Worm (Caenorhabditis elegans) whole organism, L4 larva: ENCODE data around the gene Y116A8C.20.

Experiments used
- Y48G9A.11 ChIP-seq: fragments of 200-800 bp; sonication (Bioruptor generic); IDR thresholded peaks from 2 replicates; pipeline ENCODE4 v1.3.6; 2022; ENCODE audit warnings: missing genetic modification reagents, missing genetic modification characterization, missing compliant biosample characterization
- Y75B8A.6 ChIP-seq: fragments of 200-800 bp; sonication (Bioruptor generic); IDR thresholded peaks from 2 replicates; pipeline ENCODE4 v1.3.6; 2022; ENCODE audit warnings: missing genetic modification reagents, missing genetic modification characterization, missing compliant biosample characterization
- ZK337.2 ChIP-seq: fragments of 200-800 bp; sonication (Bioruptor generic); IDR thresholded peaks from 2 replicates; pipeline ENCODE4 v1.3.6; 2022; ENCODE audit warnings: missing genetic modification reagents, missing genetic modification characterization, missing compliant biosample characterization
- ZK546.5 ChIP-seq, 2 experiments: sonication (generic microtip); optimal IDR thresholded peaks; 2 replicates each; lab custom pipeline; 2017; ENCODE audit warnings: missing biosample characterization in 2 of 2, missing genetic modification characterization in 2 of 2
- ama-1 ChIP-seq: fragments of 150-350 bp; optimal IDR thresholded peaks from 2 replicates; lab custom pipeline; 2014; ENCODE audit warnings: inconsistent platforms, mixed read lengths
- ceh-28 ChIP-seq: fragments of 150-350 bp; optimal IDR thresholded peaks from 2 replicates; lab custom pipeline; 2014; ENCODE audit warnings: missing biosample characterization, missing genetic modification reagents, missing genetic modification characterization
- ceh-32 ChIP-seq: sonication (generic microtip); optimal IDR thresholded peaks from 2 replicates; lab custom pipeline; 2016; ENCODE audit warnings: mild to moderate bottlenecking, missing genetic modification characterization, missing compliant biosample characterization; ENCODE audit not compliant: poor library complexity
- daf-12 ChIP-seq: fragments of 150-350 bp; optimal IDR thresholded peaks from 2 replicates; lab custom pipeline; 2014; ENCODE audit warnings: missing biosample characterization, missing genetic modification reagents, missing genetic modification characterization
- dmd-8 ChIP-seq: fragments of 200-800 bp; sonication (Bioruptor generic); IDR thresholded peaks from 2 replicates; pipeline ENCODE4 v1.3.6; 2022; ENCODE audit warnings: missing genetic modification characterization, missing compliant biosample characterization
- fkh-10 ChIP-seq: fragments of 150-350 bp; optimal IDR thresholded peaks from 2 replicates; lab custom pipeline; 2014; ENCODE audit warnings: missing biosample characterization, missing genetic modification reagents, missing genetic modification characterization
- hlh-11 ChIP-seq: fragments of 200-800 bp; sonication (Bioruptor generic); optimal IDR thresholded peaks from 2 replicates; lab custom pipeline; 2018; ENCODE audit warnings: mild to moderate bottlenecking, missing genetic modification characterization, missing compliant biosample characterization
- hmg-1.1 ChIP-seq: fragments of 200-800 bp; sonication (Bioruptor generic); IDR thresholded peaks from 2 replicates; pipeline ENCODE4 v1.3.6; 2022; ENCODE audit warnings: missing genetic modification reagents, missing genetic modification characterization, missing compliant biosample characterization
- jun-1 ChIP-seq: fragments of 150-350 bp; optimal IDR thresholded peaks from 2 replicates; lab custom pipeline; 2014; ENCODE audit warnings: missing biosample characterization, missing genetic modification reagents, missing genetic modification characterization
- lim-7 ChIP-seq: fragments of 200-800 bp; sonication (Bioruptor generic); IDR thresholded peaks from 2 replicates; pipeline ENCODE4 v1.3.6; 2022; ENCODE audit warnings: missing genetic modification characterization, missing compliant biosample characterization
- lin-1 ChIP-seq: fragments of 200-800 bp; sonication (Bioruptor generic); IDR thresholded peaks from 2 replicates; pipeline ENCODE4 v1.3.6; 2022; ENCODE audit warnings: missing genetic modification reagents, missing genetic modification characterization, missing compliant biosample characterization
- lin-38 ChIP-seq: fragments of 200-800 bp; sonication (Bioruptor generic); IDR thresholded peaks from 2 replicates; pipeline ENCODE4 v1.3.6; 2022; ENCODE audit warnings: missing genetic modification reagents, missing genetic modification characterization, missing compliant biosample characterization
- lin-39 ChIP-seq: fragments of 150-350 bp; optimal IDR thresholded peaks from 2 replicates; lab custom pipeline; 2014; ENCODE audit warnings: missing biosample characterization, missing genetic modification reagents, missing genetic modification characterization
- madf-9 ChIP-seq: fragments of 200-800 bp; sonication (Bioruptor generic); conservative IDR thresholded peaks from 2 replicates; pipeline ENCODE4 v1.3.6; 2022; ENCODE audit warnings: missing genetic modification reagents, missing genetic modification characterization, missing compliant biosample characterization
- mep-1 ChIP-seq: fragments of 150-350 bp; sonication (generic microtip); optimal IDR thresholded peaks from 3 replicates; lab custom pipeline; 2014; ENCODE audit warnings: missing biosample characterization, missing genetic modification characterization
- mes-2 ChIP-seq: sonication (generic microtip); optimal IDR thresholded peaks from 2 replicates; lab custom pipeline; 2016; ENCODE audit warnings: missing genotype, mild to moderate bottlenecking, missing genetic modification characterization, missing compliant biosample characterization; ENCODE audit not compliant: poor library complexity, severe bottlenecking
- mxl-2 ChIP-seq: fragments of 200-800 bp; sonication (Bioruptor generic); conservative IDR thresholded peaks from 2 replicates; pipeline ENCODE4 v1.3.6; 2022; ENCODE audit warnings: missing genetic modification reagents, missing genetic modification characterization, missing compliant biosample characterization
- nhr-10 ChIP-seq: fragments of 150-350 bp; optimal IDR thresholded peaks from 2 replicates; lab custom pipeline; 2014; ENCODE audit warnings: missing biosample characterization, missing genetic modification characterization
- nhr-111 ChIP-seq: fragments of 200-800 bp; sonication (Bioruptor generic); optimal IDR thresholded peaks from 2 replicates; lab custom pipeline; 2018; ENCODE audit warnings: mild to moderate bottlenecking, missing genetic modification characterization, missing compliant biosample characterization
- nhr-6 ChIP-seq: fragments of 150-350 bp; optimal IDR thresholded peaks from 2 replicates; lab custom pipeline; 2014; ENCODE audit warnings: missing biosample characterization, missing genetic modification characterization
- nhr-76 ChIP-seq: fragments of 150-350 bp; optimal IDR thresholded peaks from 2 replicates; lab custom pipeline; 2014; ENCODE audit warnings: missing biosample characterization, missing genetic modification characterization
- set-16 ChIP-seq: fragments of 200-800 bp; sonication (Bioruptor generic); IDR thresholded peaks from 2 replicates; pipeline ENCODE4 v1.3.6; 2022; ENCODE audit warnings: missing genetic modification reagents, missing genetic modification characterization, missing compliant biosample characterization
- snpc-1.2 ChIP-seq: fragments of 200-800 bp; sonication (Bioruptor generic); IDR thresholded peaks from 2 replicates; pipeline ENCODE4 v1.3.6; 2022; ENCODE audit warnings: missing genetic modification reagents, missing genetic modification characterization, missing compliant biosample characterization
- spr-3 ChIP-seq: fragments of 200-800 bp; sonication (Bioruptor generic); optimal IDR thresholded peaks from 2 replicates; lab custom pipeline; 2018; ENCODE audit warnings: mild to moderate bottlenecking, missing genetic modification characterization, missing compliant biosample characterization
- vab-7 ChIP-seq: fragments of 200-800 bp; sonication (Bioruptor generic); IDR thresholded peaks from 2 replicates; pipeline ENCODE4 v1.3.6; 2022; ENCODE audit warnings: missing genetic modification reagents, missing genetic modification characterization, missing compliant biosample characterization
- zfp-2 ChIP-seq: sonication (generic microtip); optimal IDR thresholded peaks from 2 replicates; lab custom pipeline; 2016; ENCODE audit warnings: mild to moderate bottlenecking, missing genetic modification characterization, missing compliant biosample characterization
- zfp-3 ChIP-seq: fragments of 200-800 bp; sonication (Bioruptor generic); conservative IDR thresholded peaks from 2 replicates; pipeline ENCODE4 v1.3.6; 2022; ENCODE audit warnings: missing genetic modification reagents, missing genetic modification characterization, missing compliant biosample characterization

Gene Y116A8C.20

DNA sequence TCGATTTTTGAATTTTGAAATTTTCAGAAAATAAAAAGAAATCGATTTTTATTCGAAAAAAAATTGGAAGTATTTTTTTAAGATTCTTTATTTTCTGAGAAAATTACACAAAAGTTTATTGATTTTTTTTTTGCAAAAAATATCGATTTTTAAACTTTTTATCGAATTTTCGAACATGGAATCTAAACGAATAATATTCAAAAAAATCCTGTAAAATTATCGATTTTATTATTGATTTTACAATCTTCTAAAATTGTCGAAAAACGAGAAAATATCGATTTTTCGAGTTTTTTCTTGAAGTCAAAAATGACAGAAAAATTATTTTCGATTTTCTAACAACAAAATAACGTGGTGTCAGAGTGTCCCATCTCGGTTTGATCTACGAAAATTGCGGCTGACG lies 35.0 kb upstream of the Y116A8C.20 start:
- peak; percentile 79 for TF ChIP-seq ceh-28
- no peak for TF ChIP-seq nhr-111 (GFP tag; lab: Kevin White, UChicago)
- TF ChIP-seq mes-2 (tag; lab: Kevin White, UChicago) = no peak
- no peak for TF ChIP-seq Y75B8A.6 (GFP tag; lab: Robert Waterston, UW)
- no peak for TF ChIP-seq lim-7 (GFP tag; lab: Robert Waterston, UW)
- TF ChIP-seq, all 104 proteins: peak for 1

ce11 chrIV:17010274-17010673 lies 30.4 kb upstream of the Y116A8C.20 start:
- TF ChIP-seq set-16 (GFP tag; lab: Robert Waterston, UW) = peak; percentile 71
- TF ChIP-seq madf-9 (GFP tag; lab: Robert Waterston, UW) = no peak

DNA sequence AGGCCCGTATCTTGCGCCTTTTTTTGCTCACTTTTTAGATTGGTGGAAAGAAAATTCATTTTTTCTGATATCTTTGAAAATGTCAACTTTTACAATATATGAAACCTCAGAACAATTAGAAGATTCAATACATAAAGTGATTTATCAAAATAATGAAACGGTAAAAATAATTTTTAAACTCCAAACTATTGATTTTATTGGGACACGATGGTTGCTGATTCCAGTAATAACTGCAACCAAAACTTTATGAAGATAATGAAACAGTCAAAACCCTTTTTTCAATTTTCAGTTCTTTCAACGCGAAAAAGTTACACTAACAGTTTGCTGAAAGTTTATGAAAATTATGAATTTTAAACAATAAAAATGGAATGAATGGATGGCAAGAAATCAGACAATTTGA lies 19.7 kb upstream of the Y116A8C.20 start:
- TF ChIP-seq ceh-28 = no peak
- peak; percentile 75 for TF ChIP-seq snpc-1.2 (GFP tag; lab: Robert Waterston, UW)

DNA sequence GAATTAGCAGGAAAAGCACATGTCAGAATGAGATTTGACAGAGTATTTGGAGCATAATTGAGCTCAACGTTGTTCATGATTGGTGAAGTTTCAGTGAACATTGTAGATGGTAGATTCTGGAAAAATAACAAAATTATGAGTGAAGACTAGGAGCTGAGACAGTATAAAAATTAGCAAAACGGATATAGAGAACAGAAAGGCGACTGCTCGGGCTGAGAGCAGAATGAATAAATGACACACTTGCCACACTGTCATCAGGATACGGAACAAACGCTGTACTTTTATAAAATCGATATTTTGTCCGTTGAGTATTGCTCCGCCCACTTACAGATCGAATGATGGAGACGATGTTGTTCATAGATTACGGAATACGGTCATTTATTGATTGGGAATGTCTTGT lies 15.7 kb upstream of the Y116A8C.20 start, which contains the start of gene dct-13:
TSS of gene dct-13 (minus strand) at position 101 of the 400 bp plus-strand sequence.
- no peak for TF ChIP-seq hmg-1.1 (GFP tag; lab: Robert Waterston, UW)
- TF ChIP-seq zfp-3 = no peak
- no peak for TF ChIP-seq lin-38
- TF ChIP-seq spr-3 (GFP tag; lab: Kevin White, UChicago) = no peak
- TF ChIP-seq Y48G9A.11 (GFP tag; lab: Robert Waterston, UW) = no peak

ce11 chrIV:17026568-17026967 lies 14.2 kb upstream of the Y116A8C.20 start:
- peak; percentile 72 for TF ChIP-seq snpc-1.2 (GFP tag; lab: Robert Waterston, UW)
- TF ChIP-seq lin-1 = no peak
- TF ChIP-seq nhr-6 (tag; lab: Kevin White, UChicago) = no peak
- TF ChIP-seq zfp-2 (tag; lab: Kevin White, UChicago) = no peak

DNA sequence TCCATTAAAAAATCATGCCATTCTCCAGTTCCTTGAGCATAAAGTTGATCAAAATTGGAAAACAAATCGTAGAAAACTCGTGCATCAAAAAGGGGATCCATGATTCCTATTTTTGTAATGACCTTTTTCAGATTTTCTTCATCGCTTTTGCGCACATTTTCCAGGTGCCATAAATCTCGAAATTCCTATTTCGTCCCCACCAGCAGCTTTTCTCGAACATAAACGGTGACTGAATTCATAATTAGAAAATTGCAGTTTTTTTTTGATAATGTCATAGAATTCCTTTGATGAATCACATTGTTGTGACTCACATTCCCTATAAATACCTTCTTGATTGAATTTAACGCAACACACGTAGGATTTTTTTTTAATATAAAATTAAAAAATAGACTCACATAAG lies 10.2 kb upstream of the Y116A8C.20 start, which contains the start of gene nhr-229:
TSS of gene nhr-229 (minus strand) at position 101 of the 400 bp plus-strand sequence.
- no peak for TF ChIP-seq dmd-8 (GFP tag; lab: Robert Waterston, UW)
- TF ChIP-seq mxl-2 (GFP tag; lab: Robert Waterston, UW) = no peak
- no peak for TF ChIP-seq daf-12 (tag; lab: Kevin White, UChicago)
- no peak for TF ChIP-seq nhr-10 (tag; lab: Kevin White, UChicago)
- no peak for TF ChIP-seq lin-39 (tag; lab: Kevin White, UChicago)
- no peak for TF ChIP-seq mep-1
- TF ChIP-seq ceh-32 = no peak
- no peak for TF ChIP-seq hlh-11 (tag; lab: Kevin White, UChicago)
- no peak for TF ChIP-seq jun-1 (tag; lab: Kevin White, UChicago)
- no peak for TF ChIP-seq vab-7 (GFP tag; lab: Robert Waterston, UW)
- no peak for TF ChIP-seq fkh-10 (GFP tag; lab: Kevin White, UChicago)
- TF ChIP-seq ZK337.2 (GFP tag; lab: Robert Waterston, UW) = no peak
- TF ChIP-seq ZK546.5 (tag; optimal IDR thresholded peaks at IDR 0.05; lab: Kevin White, UChicago) = no peak
- no peak for TF ChIP-seq nhr-6 (tag; lab: Kevin White, UChicago)
- no peak for TF ChIP-seq ama-1 (lab: Kevin White, UChicago)
- TF ChIP-seq nhr-76 (tag; lab: Kevin White, UChicago) = no peak
